Worm (Caenorhabditis elegans) whole organism, late embryonic: ENCODE measurements around the gene unc-16.

Experiments
- C38D4.7 ChIP-seq: fragments of 200-800 bp; sonication (Bioruptor generic); optimal IDR thresholded peaks from 2 replicates; lab custom pipeline; 2018; ENCODE audit warnings: mild to moderate bottlenecking, missing genetic modification characterization, moderate library complexity, missing compliant biosample characterization
- F13H6.1 ChIP-seq: sonication (generic microtip); optimal IDR thresholded peaks from 2 replicates; lab custom pipeline; 2016; ENCODE audit warnings: missing genetic modification characterization, missing compliant biosample characterization
- K02D7.2 ChIP-seq: sonication (generic microtip); optimal IDR thresholded peaks from 2 replicates; lab custom pipeline; 2017; ENCODE audit warnings: mild to moderate bottlenecking, missing genetic modification characterization, missing compliant biosample characterization
- Y22D7AL.16 ChIP-seq: sonication (generic microtip); optimal IDR thresholded peaks from 2 replicates; lab custom pipeline; 2016; ENCODE audit warnings: missing genetic modification characterization, missing compliant biosample characterization
- ama-1 ChIP-seq: fragments of 150-350 bp; optimal IDR thresholded peaks from 2 replicates; lab custom pipeline; 2014
- ceh-34 ChIP-seq: sonication (generic microtip); optimal IDR thresholded peaks from 2 replicates; lab custom pipeline; 2016; ENCODE audit warnings: mild to moderate bottlenecking, missing genetic modification characterization, missing compliant biosample characterization
- pha-4 ChIP-seq: fragments of 150-350 bp; optimal IDR thresholded peaks from 2 replicates; lab custom pipeline; 2018; ENCODE audit warnings: missing biosample characterization, missing genetic modification reagents, missing genetic modification characterization
- unc-86 ChIP-seq: sonication (generic microtip); optimal IDR thresholded peaks from 2 replicates; lab custom pipeline; 2016; ENCODE audit warnings: missing genetic modification characterization, missing compliant biosample characterization
- ztf-16 ChIP-seq: sonication (generic microtip); optimal IDR thresholded peaks from 2 replicates; lab custom pipeline; 2017; ENCODE audit warnings: missing genetic modification characterization, missing compliant biosample characterization

ce11 chrIII:9526851-9527250 is 19.2 kb upstream of the unc-16 start, which contains the start of gene ZK1098.6:
- TF ChIP-seq ceh-34 (tag; lab: Kevin White, UChicago) (no peak), pha-4 (tag; lab: Kevin White, UChicago) (no peak), Y22D7AL.16 (tag; lab: Kevin White, UChicago) (no peak), ztf-16 (tag; lab: Kevin White, UChicago) (no peak), K02D7.2 (tag; lab: Kevin White, UChicago) (no peak), F13H6.1 (tag; lab: Kevin White, UChicago) (no peak), ama-1 (lab: Kevin White, UChicago) (no peak), C38D4.7 (GFP tag; lab: Kevin White, UChicago) (no peak), unc-86 (tag; lab: Kevin White, UChicago) (no peak)
